Worm (Caenorhabditis elegans) whole organism, L4/young adult: ENCODE measurements around the gene K10F12.7.

Experiments
- dao-5 ChIP-seq: sonication (generic microtip); optimal IDR thresholded peaks from 2 replicates; lab custom pipeline; 2016; ENCODE audit warnings: missing genotype, missing genetic modification characterization, moderate library complexity, missing compliant biosample characterization
- him-1 ChIP-seq: sonication (generic microtip); optimal IDR thresholded peaks from 2 replicates; lab custom pipeline; 2016; ENCODE audit warnings: missing genotype, missing genetic modification reagents, missing genetic modification characterization, missing compliant biosample characterization

DNA sequence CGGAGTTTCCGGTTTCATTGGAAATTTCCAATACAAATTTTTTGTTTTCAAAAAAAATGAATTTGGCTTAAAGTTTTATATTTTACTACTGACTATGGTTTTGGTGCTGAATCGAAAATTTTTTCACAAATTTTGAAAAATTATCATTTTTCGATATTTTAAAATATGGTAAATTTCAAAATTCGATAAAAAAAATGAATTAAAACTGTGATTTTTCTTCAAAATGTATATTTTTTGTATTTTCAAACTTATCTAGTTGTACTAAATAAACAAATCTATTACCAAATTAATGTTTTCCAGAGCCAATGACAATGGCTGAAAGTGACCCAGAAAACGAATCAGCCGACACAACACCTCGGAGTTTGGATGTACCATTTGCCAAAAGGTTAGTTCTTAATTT is 16.7 kb downstream of the K10F12.7 start, which contains the start of gene pll-1:
- TF ChIP-seq dao-5 (tag; lab: Kevin White, UChicago) (no peak), him-1 (tag; lab: Kevin White, UChicago) (no peak)
